Fruit fly (Drosophila melanogaster) whole organism, prepupa: ENCODE results near the gene Dhc93AB.

Source experiments
- Ets21C ChIP-seq: fragments of 200-800 bp; sonication (Bioruptor generic); optimal IDR thresholded peaks from 3 replicates; lab custom pipeline; 2016; ENCODE audit warnings: missing biosample characterization, missing genetic modification characterization
- Ets96B ChIP-seq: fragments of 200-800 bp; optimal IDR thresholded peaks from 2 replicates; lab custom pipeline; 2019; ENCODE audit warnings: missing biosample characterization, mild to moderate bottlenecking, missing genetic modification characterization, moderate library complexity
- Gug ChIP-seq: fragments of 200-800 bp; sonication (Bioruptor generic); IDR thresholded peaks from 2 replicates; pipeline ENCODE4 v1.3.6; 2022; ENCODE audit warnings: missing biosample characterization, missing genetic modification characterization

DNA sequence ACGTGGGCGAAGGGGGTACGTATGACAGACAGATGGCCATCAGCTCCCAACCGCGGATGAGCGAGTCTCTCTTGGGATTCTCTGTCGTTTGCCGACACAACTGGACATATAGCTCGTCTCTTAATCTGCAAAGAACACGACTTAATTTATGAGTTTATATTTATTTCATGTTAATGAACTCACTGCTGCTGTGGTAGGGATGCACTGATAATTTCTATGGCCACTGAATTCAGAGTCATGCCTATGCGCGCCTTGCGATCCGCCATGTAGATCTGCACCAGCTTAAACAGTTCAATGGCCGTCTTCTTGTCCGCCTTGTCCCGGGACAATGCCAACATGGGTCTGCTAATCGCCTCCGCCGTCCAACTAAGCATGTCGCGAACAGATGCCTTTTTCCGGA lies 42.7 kb upstream of the Dhc93AB start:
- TF ChIP-seq Ets21C (GFP tag; lab: Kevin White, UChicago): no peak
- TF ChIP-seq Gug (GFP tag; lab: Robert Waterston, UW): no peak
- no peak for TF ChIP-seq Ets96B (tag; lab: Kevin White, UChicago)
